Fruit fly (Drosophila melanogaster): ENCODE data around the gene CG12723.
"Not testable (repeated sequence)": the region's sequence is repeated elsewhere in the genome, so short reads cannot be mapped to it uniquely, and the experiment has no call there.

CG12723 gene

dm6 chrX:13204718-13205117 lies 13.0 kb upstream of the CG12723 start:
- TF ChIP-seq tai (GFP tag; optimal IDR thresholded peaks at IDR 0.05), result no peak

dm6 chrX:13202162-13202561 lies 10.5 kb upstream of the CG12723 start, which contains the start of gene CG44437:
CG44437 (minus strand) TSS chrX:13202262.
- TF ChIP-seq Myc (optimal IDR thresholded peaks at IDR 0.05) (no peak), usp (GFP tag; optimal IDR thresholded peaks at IDR 0.05) (no peak), fru (GFP tag; optimal IDR thresholded peaks at IDR 0.05) (no peak), CrebA (GFP tag; optimal IDR thresholded peaks at IDR 0.05; ENCODE audit: borderline replicate concordance) (no peak), tai (GFP tag; optimal IDR thresholded peaks at IDR 0.05) (no peak), lola (GFP tag; optimal IDR thresholded peaks at IDR 0.05) (no peak), dmrt93B (GFP tag; optimal IDR thresholded peaks at IDR 0.05) (no peak), Jra (GFP tag; optimal IDR thresholded peaks at IDR 0.05) (no peak)

- TF ChIP-seq sv (GFP tag; optimal IDR thresholded peaks at IDR 0.05), result no peak
- no peak for TF ChIP-seq dl (GFP tag; optimal IDR thresholded peaks at IDR 0.05; ENCODE audit: insufficient read depth in 1 of 2, partially characterized antibody in 2 of 2)
- no peak for TF ChIP-seq Hr78 (GFP tag; optimal IDR thresholded peaks at IDR 0.05)
- no peak for TF ChIP-seq Hnf4 (GFP tag; optimal IDR thresholded peaks at IDR 0.05)
- no peak for TF ChIP-seq dsf (GFP tag; optimal IDR thresholded peaks at IDR 0.05; ENCODE audit: borderline replicate concordance)
- TF ChIP-seq Mio (GFP tag; optimal IDR thresholded peaks at IDR 0.05), result no peak
- TF ChIP-seq OdsH (GFP tag; optimal IDR thresholded peaks at IDR 0.05), result no peak
- no peak for TF ChIP-seq N (GFP tag; optimal IDR thresholded peaks at IDR 0.05)
- TF ChIP-seq Sp1 (GFP tag; optimal IDR thresholded peaks at IDR 0.05), result no peak
- TF ChIP-seq jim (GFP tag; optimal IDR thresholded peaks at IDR 0.05), result no peak
These were observed 2.6 kb upstream of the CG12723 start, which contains the start of gene Coq5 for dm6 chrX:13194249-13194648. Coq5 (minus strand) TSS chrX:13194551.

dm6 chrX:13192239-13192638 lies 556 bp upstream of the CG12723 start:
- TF ChIP-seq Dfd (GFP tag; optimal IDR thresholded peaks at IDR 0.05) (no peak), N (GFP tag; optimal IDR thresholded peaks at IDR 0.05) (no peak), brk (GFP tag; optimal IDR thresholded peaks at IDR 0.05) (no peak)

dm6 chrX:13189032-13189431 lies 2.7 kb downstream of the CG12723 start, which contains the start of gene Lgr4:
Lgr4 (minus strand) TSS chrX:13189164.
- TF ChIP-seq pan (optimal IDR thresholded peaks at IDR 0.05), result no peak
- TF ChIP-seq Abd-B (GFP tag; optimal IDR thresholded peaks at IDR 0.05), result no peak
- TF ChIP-seq psq (GFP tag; optimal IDR thresholded peaks at IDR 0.05), result no peak
- TF ChIP-seq foxo (GFP tag; optimal IDR thresholded peaks at IDR 0.05), result no peak
- no peak for TF ChIP-seq CG9705 (GFP tag; optimal IDR thresholded peaks at IDR 0.05)
- TF ChIP-seq brk (GFP tag; optimal IDR thresholded peaks at IDR 0.05), result no peak
- no peak for TF ChIP-seq GATAd (GFP tag; optimal IDR thresholded peaks at IDR 0.05)
- no peak for TF ChIP-seq jim (GFP tag; optimal IDR thresholded peaks at IDR 0.05)
- no peak for TF ChIP-seq HLH106 (tag; optimal IDR thresholded peaks at IDR 0.05)
- TF ChIP-seq dl (GFP tag; optimal IDR thresholded peaks at IDR 0.05; ENCODE audit: insufficient read depth in 1 of 2, partially characterized antibody in 2 of 2), result no peak
- TF ChIP-seq CG32264 (GFP tag; optimal IDR thresholded peaks at IDR 0.05), result no peak
- TF ChIP-seq Sp1 (GFP tag; optimal IDR thresholded peaks at IDR 0.05), result no peak
- no peak for TF ChIP-seq dsf (GFP tag; optimal IDR thresholded peaks at IDR 0.05; ENCODE audit: borderline replicate concordance)
- TF ChIP-seq br (GFP tag; optimal IDR thresholded peaks at IDR 0.05), result no peak
- TF ChIP-seq CrebA (GFP tag; optimal IDR thresholded peaks at IDR 0.05; ENCODE audit: borderline replicate concordance), result no peak
- TF ChIP-seq Dif (GFP tag; optimal IDR thresholded peaks at IDR 0.05; ENCODE audit: partially characterized antibody), result no peak
- TF ChIP-seq h (GFP tag; optimal IDR thresholded peaks at IDR 0.05), result no peak

- not testable (repeated sequence) for TF ChIP-seq CG32264 (GFP tag; optimal IDR thresholded peaks at IDR 0.05); ey (GFP tag; optimal IDR thresholded peaks at IDR 0.05); Myc (optimal IDR thresholded peaks at IDR 0.05)
These were observed 7.5 kb downstream of the CG12723 start, which contains the start of gene CG32641 for dm6 chrX:13184178-13184577. CG32641 (plus strand) TSS chrX:13184478.

All from whole organism, wandering third instar larva.